Worm (Caenorhabditis elegans): ENCODE data around the gene C27A7.6.

C27A7.6 gene

ce11 chrV:12158377-12158776 lies 27.8 kb upstream of the C27A7.6 start:
- TF ChIP-seq mes-4 (tag; optimal IDR thresholded peaks at IDR 0.05) = no peak
- 0 out of 2 replicates have a peak, but pooled peaks have one; percentile 21 for TF ChIP-seq egrh-3 (GFP tag; IDR thresholded peaks at IDR 0.05)
- 0 out of 2 replicates have a peak, but pooled peaks have one; percentile 19 for TF ChIP-seq ztf-6 (GFP tag; IDR thresholded peaks at IDR 0.05)

- no peak for TF ChIP-seq unc-62 (GFP tag; optimal IDR thresholded peaks at IDR 0.05)
- TF ChIP-seq bed-2 (GFP tag; IDR thresholded peaks at IDR 0.05) = no peak
- TF ChIP-seq attf-6 (GFP tag; IDR thresholded peaks at IDR 0.05) = no peak
- TF ChIP-seq xnd-1 (tag; optimal IDR thresholded peaks at IDR 0.05) = no peak
- TF ChIP-seq snpc-4 (GFP tag; optimal IDR thresholded peaks at IDR 0.05) = no peak
- TF ChIP-seq snpc-4 (tag; optimal IDR thresholded peaks at IDR 0.05) = no peak
- no peak for TF ChIP-seq Y95B8A.8 (GFP tag; IDR thresholded peaks at IDR 0.05)
- TF ChIP-seq madf-8 (GFP tag; conservative IDR thresholded peaks at IDR 0.05) = no peak
- no peak for TF ChIP-seq nhr-90 (tag; optimal IDR thresholded peaks at IDR 0.05)
- no peak for TF ChIP-seq ama-1 (optimal IDR thresholded peaks at IDR 0.05)
- TF ChIP-seq ama-1 (GFP tag; optimal IDR thresholded peaks at IDR 0.05) = no peak
- TF ChIP-seq tbx-9 (tag; optimal IDR thresholded peaks at IDR 0.05; ENCODE audit: borderline replicate concordance) = no peak
- no peak for TF ChIP-seq dpff-1 (tag; optimal IDR thresholded peaks at IDR 0.05)
- TF ChIP-seq nfya-2 (GFP tag; IDR thresholded peaks at IDR 0.05) = no peak
- TF ChIP-seq F57C9.4 (tag; optimal IDR thresholded peaks at IDR 0.05) = no peak
- no peak for TF ChIP-seq mes-4 (tag; optimal IDR thresholded peaks at IDR 0.05)
- no peak for TF ChIP-seq attf-5 (GFP tag; optimal IDR thresholded peaks at IDR 0.05)
- TF ChIP-seq ceh-79 (tag; optimal IDR thresholded peaks at IDR 0.05) = no peak
- no peak for TF ChIP-seq athp-1 (tag; optimal IDR thresholded peaks at IDR 0.05)
Observed at ce11 chrV:12154554-12154953, 24.0 kb upstream of the C27A7.6 start, which contains the start of gene C27A7.9. C27A7.9 (minus strand) TSS chrV:12154654.

- TF ChIP-seq nhr-120 (GFP tag; IDR thresholded peaks at IDR 0.05) = no peak
- no peak for TF ChIP-seq tbp1 (GFP tag; optimal IDR thresholded peaks at IDR 0.05)
- TF ChIP-seq mel-28 (tag; optimal IDR thresholded peaks at IDR 0.05; ENCODE audit: borderline replicate concordance) = no peak
- no peak for TF ChIP-seq Y79H2A.3 (GFP tag; conservative IDR thresholded peaks at IDR 0.05)
- no peak for TF ChIP-seq F23B12.7 (tag; optimal IDR thresholded peaks at IDR 0.05; ENCODE audit: insufficient read depth)
- TF ChIP-seq hlh-12 (tag; optimal IDR thresholded peaks at IDR 0.05) = no peak
- TF ChIP-seq sea-2 (GFP tag; IDR thresholded peaks at IDR 0.05) = no peak
- TF ChIP-seq mxl-1 (tag; optimal IDR thresholded peaks at IDR 0.05) = no peak
- no peak for TF ChIP-seq B0035.1 (tag; optimal IDR thresholded peaks at IDR 0.05)
- no peak for TF ChIP-seq K11D2.4 (GFP tag; IDR thresholded peaks at IDR 0.05)
- no peak for TF ChIP-seq B0336.3 (GFP tag; IDR thresholded peaks at IDR 0.05)
- no peak for TF ChIP-seq nhr-27 (tag; optimal IDR thresholded peaks at IDR 0.05)
- TF ChIP-seq F33H1.4 (GFP tag; IDR thresholded peaks at IDR 0.05) = no peak
- TF ChIP-seq ztf-26 (tag; optimal IDR thresholded peaks at IDR 0.05) = no peak
- no peak for TF ChIP-seq F57C9.4 (tag; optimal IDR thresholded peaks at IDR 0.05)
- no peak for TF ChIP-seq pbrm-1 (GFP tag; IDR thresholded peaks at IDR 0.05)
Observed at ce11 chrV:12153784-12154183, 23.2 kb upstream of the C27A7.6 start.

ce11 chrV:12152857-12153256 lies 22.3 kb upstream of the C27A7.6 start, which contains the start of gene C27A7.8:
C27A7.8 (plus strand) TSS chrV:12153157.
- TF ChIP-seq attf-3 (GFP tag; conservative IDR thresholded peaks at IDR 0.05) (no peak), mcd-1 (GFP tag; IDR thresholded peaks at IDR 0.05) (no peak), nhr-179 (tag; optimal IDR thresholded peaks at IDR 0.05) (no peak), lin-26 (GFP tag; IDR thresholded peaks at IDR 0.05) (no peak), Y67H2A.10 (GFP tag; conservative IDR thresholded peaks at IDR 0.05) (no peak), ets-4 (GFP tag; optimal IDR thresholded peaks at IDR 0.05) (no peak), ama-1 (optimal IDR thresholded peaks at IDR 0.05) (no peak), ama-1 (GFP tag; optimal IDR thresholded peaks at IDR 0.05) (no peak), unc-62 (GFP tag; optimal IDR thresholded peaks at IDR 0.05) (no peak), ceh-27 (GFP tag; optimal IDR thresholded peaks at IDR 0.05) (no peak), ztf-3 (GFP tag; optimal IDR thresholded peaks at IDR 0.05) (no peak), somi-1 (GFP tag; optimal IDR thresholded peaks at IDR 0.05) (no peak)
